Fruit fly (Drosophila melanogaster) whole organism, prepupa: ENCODE results near the gene CG14834.

ENCODE experiments used
- Blimp-1 ChIP-seq: fragments of 200-800 bp; sonication (Bioruptor generic); optimal IDR thresholded peaks from 3 replicates; lab custom pipeline; 2017; ENCODE audit warnings: missing biosample characterization, missing genetic modification characterization, mild to moderate bottlenecking, moderate library complexity, missing genetic modification reagents
- CG10631 ChIP-seq: fragments of 200-800 bp; sonication (Bioruptor generic); optimal IDR thresholded peaks from 2 replicates; lab custom pipeline; 2016; ENCODE audit warnings: missing biosample characterization, missing genetic modification characterization
- CG10669 ChIP-seq: fragments of 200-800 bp; sonication (Bioruptor generic); optimal IDR thresholded peaks from 3 replicates; lab custom pipeline; 2018; ENCODE audit warnings: missing biosample characterization, mild to moderate bottlenecking, missing genetic modification characterization, moderate library complexity
- CG11294 ChIP-seq: fragments of 200-800 bp; sonication (Bioruptor generic); IDR thresholded peaks from 2 replicates; pipeline ENCODE4 v1.3.6; 2022; ENCODE audit warnings: missing biosample characterization, missing genetic modification characterization
- CG11762 ChIP-seq: fragments of 200-800 bp; sonication (Bioruptor generic); optimal IDR thresholded peaks from 3 replicates; lab custom pipeline; 2016; ENCODE audit warnings: missing biosample characterization, missing genetic modification characterization; ENCODE audit not compliant: insufficient read depth
- CG11902 ChIP-seq: fragments of 200-800 bp; sonication (Bioruptor generic); optimal IDR thresholded peaks from 3 replicates; lab custom pipeline; 2016; ENCODE audit warnings: missing biosample characterization, missing genetic modification characterization
- CG15336 ChIP-seq: fragments of 200-800 bp; sonication (Bioruptor generic); IDR thresholded peaks from 2 replicates; pipeline ENCODE4 v1.3.6; 2022; ENCODE audit warnings: missing biosample characterization, missing genetic modification characterization
- CG1621 ChIP-seq: fragments of 200-800 bp; sonication (Bioruptor generic); optimal IDR thresholded peaks from 3 replicates; lab custom pipeline; 2018; ENCODE audit warnings: missing biosample characterization, mild to moderate bottlenecking, missing genetic modification characterization
- CG16779 ChIP-seq: fragments of 200-800 bp; sonication (Bioruptor generic); optimal IDR thresholded peaks from 3 replicates; lab custom pipeline; 2017; ENCODE audit warnings: missing biosample characterization, mild to moderate bottlenecking, missing genetic modification characterization
- CG3032 ChIP-seq: fragments of 200-800 bp; optimal IDR thresholded peaks from 2 replicates; lab custom pipeline; 2019; ENCODE audit warnings: missing biosample characterization, mild to moderate bottlenecking, missing genetic modification characterization, moderate library complexity
- CG31627 ChIP-seq: fragments of 200-800 bp; sonication (Bioruptor generic); optimal IDR thresholded peaks from 3 replicates; lab custom pipeline; 2016; ENCODE audit warnings: missing biosample characterization, missing genetic modification characterization
- CG3919 ChIP-seq: fragments of 200-800 bp; sonication (Bioruptor generic); optimal IDR thresholded peaks from 3 replicates; lab custom pipeline; 2016; ENCODE audit warnings: missing biosample characterization, missing genetic modification characterization
- CG4318 ChIP-seq: fragments of 200-800 bp; sonication (Bioruptor generic); optimal IDR thresholded peaks from 3 replicates; lab custom pipeline; 2017; ENCODE audit warnings: missing biosample characterization, mild to moderate bottlenecking, missing genetic modification characterization
- CG6163 ChIP-seq: fragments of 200-800 bp; sonication (Bioruptor generic); IDR thresholded peaks from 3 replicates; pipeline ENCODE4 v1.3.6; 2022; ENCODE audit warnings: missing biosample characterization, missing genetic modification characterization
- CG6276 ChIP-seq: fragments of 200-800 bp; sonication (Bioruptor generic); optimal IDR thresholded peaks from 2 replicates; lab custom pipeline; 2017; ENCODE audit warnings: missing biosample characterization, mild to moderate bottlenecking, missing genetic modification characterization
- CG6792 ChIP-seq: fragments of 200-800 bp; sonication (Bioruptor generic); optimal IDR thresholded peaks from 3 replicates; lab custom pipeline; 2016; ENCODE audit warnings: missing biosample characterization, missing genetic modification characterization
- CG6808 ChIP-seq: fragments of 200-800 bp; sonication (Bioruptor generic); optimal IDR thresholded peaks from 3 replicates; lab custom pipeline; 2017; ENCODE audit warnings: missing biosample characterization, missing genetic modification characterization, mild to moderate bottlenecking, moderate library complexity, missing genetic modification reagents
- CG6854 ChIP-seq: fragments of 200-800 bp; sonication (Bioruptor generic); optimal IDR thresholded peaks from 2 replicates; lab custom pipeline; 2017; ENCODE audit warnings: missing biosample characterization, mild to moderate bottlenecking, missing genetic modification characterization
- CG8119 ChIP-seq: fragments of 200-800 bp; sonication (Bioruptor generic); IDR thresholded peaks from 3 replicates; pipeline ENCODE4 v1.3.6; 2022; ENCODE audit warnings: missing biosample characterization, missing genetic modification characterization
- CG8319 ChIP-seq: fragments of 200-800 bp; sonication (Bioruptor generic); optimal IDR thresholded peaks from 3 replicates; lab custom pipeline; 2016; ENCODE audit warnings: missing biosample characterization, missing genetic modification characterization
- CG8632 ChIP-seq: fragments of 200-800 bp; sonication (Bioruptor generic); optimal IDR thresholded peaks from 3 replicates; lab custom pipeline; 2016; ENCODE audit warnings: missing biosample characterization, missing genetic modification characterization
- CG9139 ChIP-seq: fragments of 200-800 bp; sonication (Bioruptor generic); optimal IDR thresholded peaks from 3 replicates; lab custom pipeline; 2017; ENCODE audit warnings: missing biosample characterization, mild to moderate bottlenecking, missing genetic modification characterization
- Eip75B ChIP-seq: fragments of 200-800 bp; sonication (Bioruptor generic); optimal IDR thresholded peaks from 3 replicates; lab custom pipeline; 2016; ENCODE audit warnings: missing biosample characterization, missing genetic modification characterization
- Eip93F ChIP-seq: fragments of 200-800 bp; sonication (Bioruptor generic); optimal IDR thresholded peaks from 2 replicates; lab custom pipeline; 2016; ENCODE audit warnings: missing biosample characterization, mild to moderate bottlenecking, missing genetic modification characterization
- Ets21C ChIP-seq: fragments of 200-800 bp; sonication (Bioruptor generic); optimal IDR thresholded peaks from 3 replicates; lab custom pipeline; 2016; ENCODE audit warnings: missing biosample characterization, missing genetic modification characterization
- Ets96B ChIP-seq: fragments of 200-800 bp; optimal IDR thresholded peaks from 2 replicates; lab custom pipeline; 2019; ENCODE audit warnings: missing biosample characterization, mild to moderate bottlenecking, missing genetic modification characterization, moderate library complexity
- Gug ChIP-seq: fragments of 200-800 bp; sonication (Bioruptor generic); IDR thresholded peaks from 2 replicates; pipeline ENCODE4 v1.3.6; 2022; ENCODE audit warnings: missing biosample characterization, missing genetic modification characterization
- Hr39 ChIP-seq: fragments of 200-800 bp; sonication (Bioruptor generic); optimal IDR thresholded peaks from 2 replicates; lab custom pipeline; 2016; ENCODE audit warnings: missing biosample characterization, missing genetic modification characterization
- Hr4 ChIP-seq: fragments of 200-800 bp; sonication (Bioruptor generic); optimal IDR thresholded peaks from 3 replicates; lab custom pipeline; 2016; ENCODE audit warnings: missing biosample characterization, missing genetic modification characterization
- Lpt ChIP-seq: fragments of 200-800 bp; sonication (Bioruptor generic); optimal IDR thresholded peaks from 3 replicates; lab custom pipeline; 2016; ENCODE audit warnings: missing biosample characterization, missing genetic modification characterization
- Met ChIP-seq: fragments of 200-800 bp; sonication (Bioruptor generic); optimal IDR thresholded peaks from 3 replicates; lab custom pipeline; 2016; ENCODE audit warnings: missing biosample characterization, missing genetic modification characterization
- OdsH ChIP-seq: fragments of 200-800 bp; sonication (Bioruptor generic); optimal IDR thresholded peaks from 3 replicates; lab custom pipeline; 2016; ENCODE audit warnings: missing biosample characterization, missing genetic modification characterization
- Smox ChIP-seq: fragments of 200-800 bp; sonication (Bioruptor generic); optimal IDR thresholded peaks from 3 replicates; lab custom pipeline; 2016; ENCODE audit warnings: missing biosample characterization, missing genetic modification characterization
- Sox102F ChIP-seq: fragments of 200-800 bp; sonication (Bioruptor generic); optimal IDR thresholded peaks from 2 replicates; lab custom pipeline; 2016; ENCODE audit warnings: missing biosample characterization, mild to moderate bottlenecking, missing genetic modification characterization
- Sox14 ChIP-seq: fragments of 200-800 bp; sonication (Bioruptor generic); optimal IDR thresholded peaks from 3 replicates; lab custom pipeline; 2016; ENCODE audit warnings: missing biosample characterization, missing genetic modification characterization
- Sox15 ChIP-seq: fragments of 200-800 bp; sonication (Bioruptor generic); optimal IDR thresholded peaks from 3 replicates; lab custom pipeline; 2016; ENCODE audit warnings: missing biosample characterization, missing genetic modification characterization
- achi ChIP-seq: fragments of 200-800 bp; sonication (Bioruptor generic); optimal IDR thresholded peaks from 3 replicates; lab custom pipeline; 2016; ENCODE audit warnings: missing biosample characterization, missing genetic modification characterization
- acj6 ChIP-seq: fragments of 200-800 bp; sonication (Bioruptor generic); optimal IDR thresholded peaks from 3 replicates; lab custom pipeline; 2016; ENCODE audit warnings: missing biosample characterization, missing genetic modification characterization
- dac ChIP-seq: fragments of 200-800 bp; sonication (Bioruptor generic); optimal IDR thresholded peaks from 2 replicates; lab custom pipeline; 2017; ENCODE audit warnings: missing biosample characterization, mild to moderate bottlenecking, missing genetic modification characterization
- dsx ChIP-seq: fragments of 200-800 bp; optimal IDR thresholded peaks from 3 replicates; lab custom pipeline; 2019; ENCODE audit warnings: missing biosample characterization, mild to moderate bottlenecking, missing genetic modification characterization, moderate library complexity; ENCODE audit not compliant: poor library complexity, severe bottlenecking
- eg ChIP-seq: fragments of 200-800 bp; sonication (Bioruptor generic); IDR thresholded peaks from 3 replicates; pipeline ENCODE4 v1.3.6; 2022; ENCODE audit warnings: missing biosample characterization, missing genetic modification characterization
- esn ChIP-seq: fragments of 200-800 bp; sonication (Bioruptor generic); optimal IDR thresholded peaks from 2 replicates; lab custom pipeline; 2016; ENCODE audit warnings: missing biosample characterization, mild to moderate bottlenecking, missing genetic modification characterization, moderate library complexity
- fd59A ChIP-seq: fragments of 200-800 bp; sonication (Bioruptor generic); optimal IDR thresholded peaks from 2 replicates; lab custom pipeline; 2017; ENCODE audit warnings: missing biosample characterization, mild to moderate bottlenecking, missing genetic modification characterization, missing genetic modification reagents
- fd85E ChIP-seq: fragments of 200-800 bp; sonication (Bioruptor generic); optimal IDR thresholded peaks from 3 replicates; lab custom pipeline; 2016; ENCODE audit warnings: missing biosample characterization, missing genetic modification characterization
- lz ChIP-seq: fragments of 200-800 bp; sonication (Bioruptor generic); optimal IDR thresholded peaks from 3 replicates; lab custom pipeline; 2016; ENCODE audit warnings: missing biosample characterization, missing genetic modification characterization
- net ChIP-seq: fragments of 200-800 bp; sonication (Bioruptor generic); optimal IDR thresholded peaks from 3 replicates; lab custom pipeline; 2016; ENCODE audit warnings: missing biosample characterization, missing genetic modification characterization
- pdm3 ChIP-seq: fragments of 200-800 bp; sonication (Bioruptor generic); optimal IDR thresholded peaks from 3 replicates; lab custom pipeline; 2016; ENCODE audit warnings: missing biosample characterization, missing genetic modification characterization
- salr ChIP-seq, 2 experiments: fragments of 200-800 bp; sonication (Bioruptor generic); optimal IDR thresholded peaks; 3 replicates each; lab custom pipeline; 2016 to 2018; ENCODE audit warnings: missing biosample characterization in 2 of 2, missing genetic modification characterization in 2 of 2, mild to moderate bottlenecking in 1 of 2
- spab ChIP-seq: fragments of 200-800 bp; sonication (Bioruptor generic); optimal IDR thresholded peaks from 2 replicates; lab custom pipeline; 2017; ENCODE audit warnings: missing biosample characterization, mild to moderate bottlenecking, missing genetic modification characterization, missing genetic modification reagents
- ss ChIP-seq, 2 experiments: fragments of 200-800 bp; sonication (Bioruptor generic); optimal IDR thresholded peaks; 2 replicates in 1 of 2; 3 replicates in 1 of 2; lab custom pipeline; 2017 to 2018; ENCODE audit warnings: mild to moderate bottlenecking in 2 of 2, missing biosample characterization in 2 of 2, missing genetic modification characterization in 2 of 2, moderate library complexity in 1 of 2
- topi ChIP-seq: fragments of 200-800 bp; sonication (Bioruptor generic); optimal IDR thresholded peaks from 3 replicates; lab custom pipeline; 2016; ENCODE audit warnings: missing biosample characterization, missing genetic modification characterization
- vri ChIP-seq: fragments of 200-800 bp; sonication (Bioruptor generic); optimal IDR thresholded peaks from 3 replicates; lab custom pipeline; 2016; ENCODE audit warnings: missing biosample characterization, mild to moderate bottlenecking, missing genetic modification characterization

CG14834 gene

dm6 chr3L:7323348-7323747, 23.6 kb downstream of the CG14834 start, which contains the start of the genes RhoGEF4 and Rint1:
Gene RhoGEF4 (minus strand): TSS chr3L:7323411.
Gene Rint1 (plus strand): TSS chr3L:7323619.
- no peak for TF ChIP-seq CG4318 (GFP tag; lab: Kevin White, UChicago)
- no peak for TF ChIP-seq topi
- TF ChIP-seq CG3032 (tag; lab: Kevin White, UChicago) = peak; percentile 58
- TF ChIP-seq Gug = peak; percentile 60
- no peak for TF ChIP-seq Smox (GFP tag; lab: Kevin White, UChicago)
- peak; percentile 6 for TF ChIP-seq dsx (GFP tag; lab: Kevin White, UChicago)
- TF ChIP-seq CG6276 (GFP tag; lab: Kevin White, UChicago) = no peak
- TF ChIP-seq Ets21C (GFP tag; lab: Kevin White, UChicago) = no peak
- no peak for TF ChIP-seq CG15336 (GFP tag; lab: Robert Waterston, UW)
- no peak for TF ChIP-seq Eip93F (GFP tag; lab: Kevin White, UChicago)
- peak; percentile 63 for TF ChIP-seq CG31627 (GFP tag; lab: Kevin White, UChicago)
- no peak for TF ChIP-seq Eip75B (GFP tag; lab: Kevin White, UChicago)
- TF ChIP-seq acj6 (GFP tag; lab: Kevin White, UChicago) = peak; percentile 57
- TF ChIP-seq vri = no peak
- TF ChIP-seq CG8632 = no peak
- TF ChIP-seq Hr4 = no peak
- no peak for TF ChIP-seq pdm3
- no peak for TF ChIP-seq CG6808
- peak; percentile 10 for TF ChIP-seq CG6792 (GFP tag; lab: Kevin White, UChicago)
- TF ChIP-seq CG1621 (tag; lab: Kevin White, UChicago) = peak; percentile 1
- TF ChIP-seq Blimp-1 = no peak
- TF ChIP-seq CG16779 (tag; lab: Kevin White, UChicago) = no peak
- TF ChIP-seq esn (GFP tag; lab: Kevin White, UChicago) = peak; percentile 54
- peak; percentile 16 for TF ChIP-seq net (GFP tag; lab: Kevin White, UChicago)
- TF ChIP-seq eg (GFP tag; lab: Robert Waterston, UW) = peak; percentile 52; the same call in 2 of the 3 replicates
- TF ChIP-seq CG8319 = no peak
- TF ChIP-seq Sox14 (GFP tag; lab: Kevin White, UChicago) = peak; percentile 61
- no peak for TF ChIP-seq Met (GFP tag; lab: Kevin White, UChicago)
- peak; percentile 44 for TF ChIP-seq CG11902 (GFP tag; lab: Kevin White, UChicago)
- no peak for TF ChIP-seq CG10631 (GFP tag; lab: Kevin White, UChicago)
- peak; percentile 57 for TF ChIP-seq Hr39 (GFP tag; lab: Kevin White, UChicago)
- TF ChIP-seq CG3919 (GFP tag; lab: Kevin White, UChicago) = peak; percentile 40
- no peak for TF ChIP-seq CG11762
- TF ChIP-seq Lpt (GFP tag; lab: Kevin White, UChicago) = no peak
- TF ChIP-seq CG10669 = peak; percentile 6
- no peak for TF ChIP-seq CG6854 (GFP tag; lab: Kevin White, UChicago)
- TF ChIP-seq achi (GFP tag; lab: Kevin White, UChicago) = peak; percentile 39
- no peak for TF ChIP-seq Sox102F (GFP tag; lab: Kevin White, UChicago)
- TF ChIP-seq lz = peak; percentile 60
- no peak for TF ChIP-seq salr (GFP tag; optimal IDR thresholded peaks at IDR 0.05; lab: Kevin White, UChicago)
- TF ChIP-seq dac (GFP tag; lab: Kevin White, UChicago) = no peak
- peak; percentile 33 for TF ChIP-seq Ets96B
- TF ChIP-seq CG8119 (GFP tag; lab: Robert Waterston, UW) = no peak
- TF ChIP-seq spab (GFP tag; lab: Kevin White, UChicago) = no peak
- no peak for TF ChIP-seq CG11294
- no peak for TF ChIP-seq fd59A (GFP tag; lab: Kevin White, UChicago)
- peak; percentile 55; the same call in 1 of the 3 replicates for TF ChIP-seq CG6163 (GFP tag; lab: Robert Waterston, UW)
- TF ChIP-seq ss (GFP tag; optimal IDR thresholded peaks at IDR 0.05; lab: Kevin White, UChicago) = no peak
- TF ChIP-seq CG9139 = no peak
- TF ChIP-seq Sox15 = peak; percentile 45
- no peak for TF ChIP-seq fd85E (GFP tag; lab: Kevin White, UChicago)
- TF ChIP-seq OdsH (GFP tag; lab: Kevin White, UChicago) = no peak
